Worm (Caenorhabditis elegans) whole organism, mixed stage, embryonic: Measurements from ENCODE around the gene suds-3.

Experiments used
- ceh-43 ChIP-seq: fragments of 200-800 bp; sonication (Bioruptor generic); optimal IDR thresholded peaks from 2 replicates; lab custom pipeline; 2018; ENCODE audit warnings: mild to moderate bottlenecking, missing genetic modification characterization, moderate library complexity, missing compliant biosample characterization
- elt-3 ChIP-seq: fragments of 150-350 bp; optimal IDR thresholded peaks from 2 replicates; lab custom pipeline; 2014; ENCODE audit warnings: missing biosample characterization, missing genetic modification characterization
- ham-2 ChIP-seq: fragments of 200-800 bp; sonication (Bioruptor generic); optimal IDR thresholded peaks from 2 replicates; lab custom pipeline; 2018; ENCODE audit warnings: mild to moderate bottlenecking, missing genetic modification characterization, missing compliant biosample characterization
- nhr-2 ChIP-seq: fragments of 150-350 bp; optimal IDR thresholded peaks from 2 replicates; lab custom pipeline; 2014; ENCODE audit warnings: missing biosample characterization, missing genetic modification characterization
- nhr-237 ChIP-seq: fragments of 150-350 bp; optimal IDR thresholded peaks from 2 replicates; lab custom pipeline; 2014; ENCODE audit warnings: missing biosample characterization, missing genetic modification characterization
- nhr-28 ChIP-seq: fragments of 150-350 bp; optimal IDR thresholded peaks from 2 replicates; lab custom pipeline; 2014; ENCODE audit warnings: missing biosample characterization, missing genetic modification characterization
- pha-4 ChIP-seq: fragments of 150-350 bp; optimal IDR thresholded peaks from 2 replicates; lab custom pipeline; 2018; ENCODE audit warnings: missing biosample characterization, missing genetic modification reagents, missing genetic modification characterization
- tbx-8 ChIP-seq: fragments of 200-800 bp; sonication (Bioruptor generic); optimal IDR thresholded peaks from 2 replicates; lab custom pipeline; 2018; ENCODE audit warnings: mild to moderate bottlenecking, missing genetic modification characterization, moderate library complexity, missing compliant biosample characterization
- unc-39 ChIP-seq: fragments of 150-350 bp; optimal IDR thresholded peaks from 2 replicates; lab custom pipeline; 2014; ENCODE audit warnings: missing biosample characterization, missing genetic modification characterization
- unc-62 ChIP-seq: fragments of 150-350 bp; optimal IDR thresholded peaks from 2 replicates; lab custom pipeline; 2014; ENCODE audit warnings: missing biosample characterization, missing genetic modification reagents, missing genetic modification characterization
- ztf-11 ChIP-seq: fragments of 150-350 bp; optimal IDR thresholded peaks from 2 replicates; lab custom pipeline; 2014; ENCODE audit warnings: missing biosample characterization, missing genetic modification characterization

ce11 chrV:9952396-9952795 lies 21.6 kb downstream of the suds-3 start, which contains the start of gene mam-5:
- TF ChIP-seq unc-62 (no peak), ztf-11 (tag; lab: Kevin White, UChicago) (no peak), unc-39 (tag; lab: Kevin White, UChicago) (no peak), elt-3 (tag; lab: Kevin White, UChicago) (no peak), nhr-2 (tag; lab: Kevin White, UChicago) (no peak), pha-4 (no peak), nhr-237 (tag; lab: Kevin White, UChicago) (no peak), ham-2 (GFP tag; lab: Kevin White, UChicago) (no peak), tbx-8 (GFP tag; lab: Kevin White, UChicago) (no peak), ceh-43 (no peak), nhr-28 (no peak)
